Worm (Caenorhabditis elegans): ENCODE results near the gene srxa-14.

The srxa-14 gene

ce11 chrV:20680189-20680588 is 40.8 kb downstream of the srxa-14 start:
- TF ChIP-seq nhr-12 (tag; optimal IDR thresholded peaks at IDR 0.05) (no peak), mab-5 (tag; optimal IDR thresholded peaks at IDR 0.05) (no peak), blmp-1 (tag; optimal IDR thresholded peaks at IDR 0.05; ENCODE audit: insufficient read depth) (no peak), peb-1 (tag; optimal IDR thresholded peaks at IDR 0.05) (no peak), sma-9 (GFP tag; optimal IDR thresholded peaks at IDR 0.05) (no peak), sma-9 (tag; optimal IDR thresholded peaks at IDR 0.05) (no peak), nhr-10 (tag; optimal IDR thresholded peaks at IDR 0.05) (no peak), nhr-6 (tag; optimal IDR thresholded peaks at IDR 0.05) (no peak), nhr-237 (tag; optimal IDR thresholded peaks at IDR 0.05) (no peak), nhr-23 (tag; optimal IDR thresholded peaks at IDR 0.05) (no peak), mdl-1 (tag; optimal IDR thresholded peaks at IDR 0.05) (no peak), ceh-82 (tag; optimal IDR thresholded peaks at IDR 0.05) (no peak), ztf-11 (tag; optimal IDR thresholded peaks at IDR 0.05) (no peak), ztf-4 (tag; optimal IDR thresholded peaks at IDR 0.05) (no peak)

ce11 chrV:20681120-20681519 is 41.7 kb downstream of the srxa-14 start, which contains the start of gene srsx-35:
TSS of gene srsx-35 (plus strand) at chrV:20681420.
- no peak for TF ChIP-seq nhr-12 (tag; optimal IDR thresholded peaks at IDR 0.05)
- TF ChIP-seq blmp-1 (tag; optimal IDR thresholded peaks at IDR 0.05; ENCODE audit: insufficient read depth), result no peak
- no peak for TF ChIP-seq aly-2 (tag; optimal IDR thresholded peaks at IDR 0.05)

ce11 chrV:20681824-20682223 is 42.4 kb downstream of the srxa-14 start:
- TF ChIP-seq R02D3.7 (tag; optimal IDR thresholded peaks at IDR 0.05), result no peak
- no peak for TF ChIP-seq lin-39 (tag; optimal IDR thresholded peaks at IDR 0.05)
- TF ChIP-seq elt-3 (tag; optimal IDR thresholded peaks at IDR 0.05), result no peak
- no peak for TF ChIP-seq ceh-16 (tag; optimal IDR thresholded peaks at IDR 0.05)
- TF ChIP-seq lin-13 (GFP tag; optimal IDR thresholded peaks at IDR 0.05), result no peak
- TF ChIP-seq nhr-77 (tag; optimal IDR thresholded peaks at IDR 0.05), result no peak
- no peak for TF ChIP-seq ztf-4 (tag; optimal IDR thresholded peaks at IDR 0.05)
- TF ChIP-seq snpc-4 (tag; optimal IDR thresholded peaks at IDR 0.05), result peak; percentile 75

ce11 chrV:20682309-20682708 is 42.9 kb downstream of the srxa-14 start:
- TF ChIP-seq blmp-1 (tag; optimal IDR thresholded peaks at IDR 0.05; ENCODE audit: insufficient read depth) (no peak), ceh-16 (tag; optimal IDR thresholded peaks at IDR 0.05) (no peak), elt-3 (tag; optimal IDR thresholded peaks at IDR 0.05) (no peak), nhr-6 (tag; optimal IDR thresholded peaks at IDR 0.05) (no peak), ztf-11 (tag; optimal IDR thresholded peaks at IDR 0.05) (no peak), lin-11 (tag; optimal IDR thresholded peaks at IDR 0.05) (no peak), nhr-23 (tag; optimal IDR thresholded peaks at IDR 0.05) (no peak), nhr-77 (tag; optimal IDR thresholded peaks at IDR 0.05) (no peak), alr-1 (tag; optimal IDR thresholded peaks at IDR 0.05) (no peak), nhr-11 (tag; optimal IDR thresholded peaks at IDR 0.05) (no peak), C34F6.9 (tag; optimal IDR thresholded peaks at IDR 0.05) (no peak), nhr-12 (tag; optimal IDR thresholded peaks at IDR 0.05) (no peak), mbf-1 (tag; optimal IDR thresholded peaks at IDR 0.05) (no peak), nhr-21 (tag; optimal IDR thresholded peaks at IDR 0.05) (no peak), ztf-1 (GFP tag; conservative IDR thresholded peaks at IDR 0.05) (no peak), F13H6.1 (tag; optimal IDR thresholded peaks at IDR 0.05) (no peak), nhr-25 (tag; optimal IDR thresholded peaks at IDR 0.05) (no peak), mdl-1 (tag; optimal IDR thresholded peaks at IDR 0.05) (no peak)

ce11 chrV:20685383-20685782 is 46.0 kb downstream of the srxa-14 start, which contains the start of gene klf-2:
TSS of gene klf-2 (plus strand) at chrV:20685683.
- TF ChIP-seq gmeb-1 (tag; optimal IDR thresholded peaks at IDR 0.05) (no peak), F13H6.1 (tag; optimal IDR thresholded peaks at IDR 0.05) (no peak), C34F6.9 (tag; optimal IDR thresholded peaks at IDR 0.05) (no peak), ceh-82 (tag; optimal IDR thresholded peaks at IDR 0.05) (no peak), elt-1 (tag; optimal IDR thresholded peaks at IDR 0.05) (no peak), zag-1 (tag; optimal IDR thresholded peaks at IDR 0.05) (no peak), ztf-1 (GFP tag; conservative IDR thresholded peaks at IDR 0.05) (no peak), elt-3 (tag; optimal IDR thresholded peaks at IDR 0.05) (no peak), unc-39 (tag; optimal IDR thresholded peaks at IDR 0.05) (no peak), nhr-23 (tag; optimal IDR thresholded peaks at IDR 0.05) (no peak), ceh-16 (tag; optimal IDR thresholded peaks at IDR 0.05) (no peak), alr-1 (tag; optimal IDR thresholded peaks at IDR 0.05) (no peak), egl-27 (tag; optimal IDR thresholded peaks at IDR 0.05) (no peak), skn-1 (tag; optimal IDR thresholded peaks at IDR 0.05) (no peak), nhr-6 (tag; optimal IDR thresholded peaks at IDR 0.05) (no peak)
